Worm (Caenorhabditis elegans): Measurements from ENCODE around the gene T26E4.4.

DNA sequence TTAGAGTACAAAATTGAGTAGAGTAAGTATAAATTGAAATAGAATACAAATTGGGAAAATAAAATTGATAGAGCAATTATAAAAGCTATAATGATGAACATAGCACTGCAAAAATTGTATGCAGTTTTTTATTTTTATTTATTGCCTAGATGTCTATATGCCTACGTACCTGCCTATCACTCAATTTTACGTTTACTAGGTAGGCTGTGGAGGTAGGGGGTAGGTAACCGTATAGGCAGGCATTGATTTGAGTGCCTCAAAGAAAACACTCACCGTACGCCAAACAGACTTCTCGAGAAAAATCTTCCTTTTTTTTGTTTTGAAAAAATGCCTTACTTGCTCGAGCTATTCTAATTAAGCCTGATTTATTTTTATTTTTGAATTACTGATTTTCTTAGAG lies 39.3 kb upstream of the T26E4.4 start, which contains the start of gene srbc-56:
- TF ChIP-seq nhr-27 (tag; optimal IDR thresholded peaks at IDR 0.05) (no peak), F49E8.2 (tag; optimal IDR thresholded peaks at IDR 0.05; ENCODE audit: insufficient read depth) (no peak), unc-62 (GFP tag; optimal IDR thresholded peaks at IDR 0.05) (no peak)
